Fruit fly (Drosophila melanogaster): ENCODE measurements around the gene CG11349.

The CG11349 gene

DNA sequence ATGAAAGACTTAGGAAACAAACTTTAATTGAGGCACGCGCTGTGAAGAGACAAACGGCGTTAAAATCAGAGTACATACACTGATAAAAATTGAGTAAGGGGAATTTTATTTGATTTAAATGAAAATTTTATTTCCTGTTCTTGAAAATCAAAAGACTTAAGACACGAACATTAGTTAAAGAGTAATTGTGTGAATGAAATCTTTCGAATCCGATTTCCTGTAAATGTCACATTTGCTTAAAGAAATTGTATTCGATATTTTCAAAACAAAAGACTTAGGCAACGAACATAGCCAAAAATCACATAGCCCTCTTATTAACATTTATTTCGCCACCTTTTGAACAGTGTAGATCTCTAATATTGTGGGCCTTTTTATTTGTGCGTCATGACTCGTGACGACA, 27.0 kb upstream of the CG11349 start (continued):
- TF ChIP-seq dpn (GFP tag; optimal IDR thresholded peaks at IDR 0.05): peak in 1 of 2 experiments; percentile 45
- peak; percentile 33; the same call in 1 of the 2 replicates for TF ChIP-seq MBD-R2 (GFP tag; IDR thresholded peaks at IDR 0.05)
- peak; percentile 44 for TF ChIP-seq CG11504 (tag; optimal IDR thresholded peaks at IDR 0.05)
- peak; percentile 21 for TF ChIP-seq lilli (GFP tag; optimal IDR thresholded peaks at IDR 0.05)
- TF ChIP-seq crc (GFP tag; optimal IDR thresholded peaks at IDR 0.05): peak; percentile 45
- TF ChIP-seq wor (GFP tag; IDR thresholded peaks at IDR 0.05): no peak
- TF ChIP-seq CG7372 (GFP tag; IDR thresholded peaks at IDR 0.05): peak; percentile 46; the same call in 1 of the 2 replicates
- no peak for TF ChIP-seq Dip2 (GFP tag; IDR thresholded peaks at IDR 0.05)
- TF ChIP-seq CG10147 (GFP tag; optimal IDR thresholded peaks at IDR 0.05): peak; percentile 57
- peak; percentile 73 for TF ChIP-seq Rfx (GFP tag; IDR thresholded peaks at IDR 0.05)
- peak; percentile 41 for TF ChIP-seq gem (tag; optimal IDR thresholded peaks at IDR 0.05)
- peak; percentile 24 for TF ChIP-seq bcd (GFP tag; optimal IDR thresholded peaks at IDR 0.05)
- no peak for TF ChIP-seq jigr1 (GFP tag; IDR thresholded peaks at IDR 0.05)
- TF ChIP-seq Fer2 (tag; optimal IDR thresholded peaks at IDR 0.05): no peak
- peak; percentile 8 for TF ChIP-seq Camta (GFP tag; optimal IDR thresholded peaks at IDR 0.05)
- TF ChIP-seq CG3281 (GFP tag; optimal IDR thresholded peaks at IDR 0.05): peak; percentile 68
- TF ChIP-seq CG18599 (GFP tag; optimal IDR thresholded peaks at IDR 0.05): peak; percentile 57
- TF ChIP-seq CG11085 (GFP tag; IDR thresholded peaks at IDR 0.05): peak; percentile 35; the same call in 1 of the 2 replicates
- peak; percentile 66 for TF ChIP-seq dysf (GFP tag; IDR thresholded peaks at IDR 0.05)
- peak; percentile 14 for TF ChIP-seq CG7556 (GFP tag; optimal IDR thresholded peaks at IDR 0.05)
- peak; percentile 64 for TF ChIP-seq al (GFP tag; IDR thresholded peaks at IDR 0.05)
- TF ChIP-seq bab2 (GFP tag; optimal IDR thresholded peaks at IDR 0.05): peak; percentile 4
- TF ChIP-seq CG2116 (GFP tag; optimal IDR thresholded peaks at IDR 0.05): no peak
- TF ChIP-seq sug (tag; optimal IDR thresholded peaks at IDR 0.05): no peak
- TF ChIP-seq CG1792 (GFP tag; optimal IDR thresholded peaks at IDR 0.05): no peak
- TF ChIP-seq scrt (GFP tag; optimal IDR thresholded peaks at IDR 0.05): peak; percentile 38
- peak; percentile 15 for TF ChIP-seq CG13296 (GFP tag; optimal IDR thresholded peaks at IDR 0.05)
- peak; percentile 48 for TF ChIP-seq cwo (GFP tag; optimal IDR thresholded peaks at IDR 0.05)
- no peak for TF ChIP-seq CG9876 (GFP tag; optimal IDR thresholded peaks at IDR 0.05)
- no peak for TF ChIP-seq CG6683 (GFP tag; optimal IDR thresholded peaks at IDR 0.05)
- peak; percentile 10 for TF ChIP-seq Ets65A (GFP tag)
- peak; percentile 5 for TF ChIP-seq CoRest (tag; optimal IDR thresholded peaks at IDR 0.05)
- 0 out of 3 replicates have a peak, but pooled peaks have one; percentile 28 for TF ChIP-seq CG17361 (GFP tag; IDR thresholded peaks at IDR 0.05)
- TF ChIP-seq BtbVII (GFP tag; optimal IDR thresholded peaks at IDR 0.05): peak; percentile 10
- no peak for TF ChIP-seq Dref (GFP tag; IDR thresholded peaks at IDR 0.05)
- TF ChIP-seq Dbx (GFP tag; IDR thresholded peaks at IDR 0.05): peak; percentile 77; the same call in 2 of the 3 replicates
- 0 out of 2 replicates have a peak, but pooled peaks have one; percentile 26 for TF ChIP-seq CG31441 (GFP tag; IDR thresholded peaks at IDR 0.05)
- TF ChIP-seq CG6854 (GFP tag; optimal IDR thresholded peaks at IDR 0.05): peak; percentile 22
- TF ChIP-seq knrl (GFP tag; IDR thresholded peaks at IDR 0.05; ENCODE audit: partially characterized antibody): no peak
- TF ChIP-seq slbo (GFP tag; IDR thresholded peaks at IDR 0.05): peak; percentile 28; the same call in 1 of the 2 replicates
- TF ChIP-seq Med (GFP tag): peak; percentile 23
- TF ChIP-seq grau (tag; optimal IDR thresholded peaks at IDR 0.05): peak; percentile 10
- TF ChIP-seq Fer1 (GFP tag; optimal IDR thresholded peaks at IDR 0.05): peak; percentile 56
- peak; percentile 37; the same call in 1 of the 2 replicates for TF ChIP-seq CG31224 (GFP tag; IDR thresholded peaks at IDR 0.05)
- TF ChIP-seq Meics (GFP tag; optimal IDR thresholded peaks at IDR 0.05): peak; percentile 60
- TF ChIP-seq Atf-2 (GFP tag; optimal IDR thresholded peaks at IDR 0.05): no peak
- no peak for TF ChIP-seq CG17385 (GFP tag; optimal IDR thresholded peaks at IDR 0.05)
- peak; percentile 33; the same call in 1 of the 2 replicates for TF ChIP-seq NFAT (GFP tag; IDR thresholded peaks at IDR 0.05)
- 0 out of 2 replicates have a peak, but pooled peaks have one; percentile 12 for TF ChIP-seq toy (GFP tag; IDR thresholded peaks at IDR 0.05)
- no peak for TF ChIP-seq bigmax (GFP tag; optimal IDR thresholded peaks at IDR 0.05)
- no peak for TF ChIP-seq nau (GFP tag; optimal IDR thresholded peaks at IDR 0.05)
